Worm (Caenorhabditis elegans) whole organism, L3 larva: ENCODE results near the gene F58A6.5.

Experiments used
- R02D3.7 ChIP-seq: fragments of 150-350 bp; optimal IDR thresholded peaks from 2 replicates; lab custom pipeline; 2014; ENCODE audit warnings: missing biosample characterization, missing genetic modification characterization
- ZK546.5 ChIP-seq: sonication (generic microtip); optimal IDR thresholded peaks from 2 replicates; lab custom pipeline; 2017; ENCODE audit warnings: missing biosample characterization, missing genetic modification characterization
- fkh-10 ChIP-seq: sonication (generic microtip); optimal IDR thresholded peaks from 2 replicates; lab custom pipeline; 2017; ENCODE audit warnings: missing biosample characterization, missing genetic modification reagents, missing genetic modification characterization
- lin-39 ChIP-seq: fragments of 150-350 bp; optimal IDR thresholded peaks from 2 replicates; lab custom pipeline; 2018; ENCODE audit warnings: missing biosample characterization, missing genetic modification reagents, missing genetic modification characterization
- nhr-11 ChIP-seq: fragments of 150-350 bp; optimal IDR thresholded peaks from 2 replicates; lab custom pipeline; 2014; ENCODE audit warnings: missing biosample characterization, missing genetic modification characterization
- unc-62 ChIP-seq: fragments of 150-350 bp; sonication (generic microtip); optimal IDR thresholded peaks from 4 replicates; lab custom pipeline; 2014; ENCODE audit warnings: missing biosample characterization, missing genetic modification reagents, missing genetic modification characterization

DNA sequence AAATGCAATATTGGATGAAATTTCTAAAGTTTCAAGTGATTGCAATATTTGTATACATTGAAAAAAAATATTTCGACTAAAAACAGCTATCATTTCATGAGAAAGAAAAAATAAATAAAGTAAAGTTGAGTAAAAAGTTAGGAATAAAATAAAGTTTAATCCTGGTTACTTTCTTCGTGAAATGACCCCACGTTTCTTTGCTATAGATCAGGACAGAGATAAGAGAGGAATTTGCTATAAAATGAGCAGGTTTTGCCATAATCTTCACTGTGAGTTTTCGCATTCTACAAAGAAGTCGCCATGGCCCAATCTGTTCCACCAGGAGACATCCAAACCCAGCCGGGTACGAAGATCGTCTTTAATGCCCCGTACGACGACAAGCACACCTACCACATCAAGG lies 45.8 kb upstream of the F58A6.5 start, which contains the start of gene msp-49:
- no peak for TF ChIP-seq lin-39 (tag; lab: Kevin White, UChicago)
- no peak for TF ChIP-seq nhr-11
- no peak for TF ChIP-seq ZK546.5
- no peak for TF ChIP-seq fkh-10 (GFP tag; lab: Kevin White, UChicago)
- no peak for TF ChIP-seq unc-62 (GFP tag; lab: Kevin White, UChicago)
- no peak for TF ChIP-seq R02D3.7 (tag; lab: Kevin White, UChicago)
